Fruit fly (Drosophila melanogaster) whole organism, embryonic: ENCODE results near the gene frtz.

ENCODE experiments used
- CG10366 ChIP-seq: fragments of 200-800 bp; sonication (Bioruptor generic); IDR thresholded peaks from 2 replicates; pipeline ENCODE4 v1.3.6; 2022; ENCODE audit warnings: missing biosample characterization, missing genetic modification characterization
- CG10431 ChIP-seq: fragments of 200-800 bp; sonication (Bioruptor generic); optimal IDR thresholded peaks from 3 replicates; lab custom pipeline; 2018; ENCODE audit warnings: missing biosample characterization, mild to moderate bottlenecking, missing genetic modification characterization
- CG10979 ChIP-seq: fragments of 200-800 bp; sonication (Bioruptor generic); optimal IDR thresholded peaks from 2 replicates; lab custom pipeline; 2018; ENCODE audit warnings: missing biosample characterization, mild to moderate bottlenecking, missing genetic modification characterization, moderate library complexity
- CG15011 ChIP-seq: fragments of 200-800 bp; sonication (Bioruptor generic); optimal IDR thresholded peaks from 3 replicates; lab custom pipeline; 2018; ENCODE audit warnings: missing biosample characterization, mild to moderate bottlenecking, missing genetic modification characterization
- CG15269 ChIP-seq: fragments of 200-800 bp; sonication (Bioruptor generic); optimal IDR thresholded peaks from 2 replicates; lab custom pipeline; 2018; ENCODE audit warnings: missing biosample characterization, mild to moderate bottlenecking, missing genetic modification characterization, moderate library complexity
- CG1602 ChIP-seq: fragments of 200-800 bp; sonication (Bioruptor generic); optimal IDR thresholded peaks from 3 replicates; lab custom pipeline; 2016; ENCODE audit warnings: missing biosample characterization, missing genetic modification characterization
- CG16779 ChIP-seq: fragments of 200-800 bp; sonication (Bioruptor generic); IDR thresholded peaks from 2 replicates; pipeline ENCODE4 v1.3.6; 2022; ENCODE audit warnings: missing biosample characterization, missing genetic modification characterization
- CG16863 ChIP-seq: fragments of 200-800 bp; sonication (Bioruptor generic); optimal IDR thresholded peaks from 3 replicates; lab custom pipeline; 2016; ENCODE audit warnings: missing biosample characterization, missing genetic modification characterization
- CG18619 ChIP-seq: fragments of 200-800 bp; sonication (Bioruptor generic); optimal IDR thresholded peaks from 3 replicates; lab custom pipeline; 2017; ENCODE audit warnings: missing biosample characterization, mild to moderate bottlenecking, missing genetic modification characterization
- CG2116 ChIP-seq: fragments of 200-800 bp; sonication (Bioruptor generic); optimal IDR thresholded peaks from 3 replicates; lab custom pipeline; 2018; ENCODE audit warnings: missing biosample characterization, mild to moderate bottlenecking, missing genetic modification characterization
- CG30403 ChIP-seq: fragments of 200-800 bp; sonication (Bioruptor generic); optimal IDR thresholded peaks from 3 replicates; lab custom pipeline; 2016; ENCODE audit warnings: missing biosample characterization, missing genetic modification characterization
- CG30431 ChIP-seq: fragments of 200-800 bp; sonication (Bioruptor generic); optimal IDR thresholded peaks from 2 replicates; lab custom pipeline; 2017; ENCODE audit warnings: missing biosample characterization, missing genetic modification characterization
- CG42726 ChIP-seq: fragments of 200-800 bp; sonication (Bioruptor generic); IDR thresholded peaks from 2 replicates; pipeline ENCODE4 v1.3.6; 2022; ENCODE audit warnings: missing biosample characterization, missing genetic modification characterization; ENCODE audit not compliant: partially characterized antibody
- CG4360 ChIP-seq: fragments of 200-800 bp; sonication (Bioruptor generic); IDR thresholded peaks from 2 replicates; pipeline ENCODE4 v1.3.6; 2022; ENCODE audit warnings: missing biosample characterization, missing genetic modification characterization
- CG7963 ChIP-seq: fragments of 200-800 bp; sonication (Bioruptor generic); IDR thresholded peaks from 3 replicates; pipeline ENCODE4 v1.3.6; 2022; ENCODE audit warnings: missing biosample characterization, missing genetic modification characterization; ENCODE audit not compliant: partially characterized antibody
- CG8765 ChIP-seq: fragments of 200-800 bp; sonication (Bioruptor generic); IDR thresholded peaks from 2 replicates; pipeline ENCODE4 v1.3.6; 2022; ENCODE audit warnings: missing biosample characterization, missing genetic modification characterization
- CG8944 ChIP-seq: fragments of 200-800 bp; sonication (Bioruptor generic); optimal IDR thresholded peaks from 3 replicates; lab custom pipeline; 2016; ENCODE audit warnings: missing biosample characterization, missing genetic modification characterization
- CG9215 ChIP-seq: fragments of 200-800 bp; sonication (Bioruptor generic); IDR thresholded peaks from 2 replicates; pipeline ENCODE4 v1.3.6; 2022; ENCODE audit warnings: missing biosample characterization, missing genetic modification characterization
- CG9609 ChIP-seq: fragments of 200-800 bp; sonication (Bioruptor generic); optimal IDR thresholded peaks from 3 replicates; lab custom pipeline; 2016; ENCODE audit warnings: missing biosample characterization, missing genetic modification characterization
- D ChIP-seq, 2 experiments: fragments of 200-800 bp in 1 of 2; fragments of >200 bp in 1 of 2; sonication (Bioruptor generic) in 1 of 2; optimal IDR thresholded peaks; 2 replicates in 1 of 2; 3 replicates in 1 of 2; lab custom pipeline; 2017; ENCODE audit warnings: mild to moderate bottlenecking in 1 of 2, missing biosample characterization in 1 of 2, missing genetic modification characterization in 1 of 2, missing genetic modification reagents in 1 of 2
- Dek ChIP-seq: fragments of 200-800 bp; sonication (Bioruptor generic); optimal IDR thresholded peaks from 3 replicates; lab custom pipeline; 2019; ENCODE audit warnings: missing biosample characterization, mild to moderate bottlenecking, missing genetic modification characterization, moderate library complexity
- Dll ChIP-seq: fragments of 200-800 bp; sonication (Bioruptor generic); IDR thresholded peaks from 4 replicates; pipeline ENCODE4 v1.3.6; 2022; ENCODE audit warnings: missing biosample characterization, missing genetic modification characterization; ENCODE audit not compliant: partially characterized antibody
- E2f2 ChIP-seq: fragments of 200-800 bp; sonication (Bioruptor generic); IDR thresholded peaks from 2 replicates; pipeline ENCODE4 v1.3.6; 2022; ENCODE audit warnings: missing biosample characterization, missing genetic modification characterization
- HHEX ChIP-seq: fragments of 200-800 bp; sonication (Bioruptor generic); optimal IDR thresholded peaks from 3 replicates; lab custom pipeline; 2017; ENCODE audit warnings: missing biosample characterization, mild to moderate bottlenecking, missing genetic modification characterization, missing genetic modification reagents
- HLH4C ChIP-seq: fragments of 200-800 bp; sonication (Bioruptor generic); IDR thresholded peaks from 3 replicates; pipeline ENCODE4 v1.3.6; 2022; ENCODE audit warnings: missing biosample characterization, missing genetic modification characterization; ENCODE audit not compliant: partially characterized antibody
- Hmx ChIP-seq: fragments of 200-800 bp; sonication (Bioruptor generic); optimal IDR thresholded peaks from 2 replicates; lab custom pipeline; 2016; ENCODE audit warnings: missing biosample characterization, missing genetic modification characterization
- Hr3 ChIP-seq: fragments of 200-800 bp; sonication (Bioruptor generic); optimal IDR thresholded peaks from 3 replicates; lab custom pipeline; 2016; ENCODE audit warnings: missing biosample characterization, missing genetic modification characterization
- Hr51 ChIP-seq, 2 experiments: fragments of 200-800 bp; sonication (Bioruptor generic); optimal IDR thresholded peaks; 2 replicates in 1 of 2; 3 replicates in 1 of 2; lab custom pipeline; 2016 to 2018; ENCODE audit warnings: missing biosample characterization in 2 of 2, missing genetic modification characterization in 2 of 2, mild to moderate bottlenecking in 1 of 2, moderate library complexity in 1 of 2
- Lhr ChIP-seq: fragments of 200-800 bp; sonication (Bioruptor generic); optimal IDR thresholded peaks from 3 replicates; lab custom pipeline; 2017; ENCODE audit warnings: mild to moderate bottlenecking, missing biosample characterization, missing genetic modification reagents, missing genetic modification characterization
- Med ChIP-seq: fragments of 200-800 bp; sonication (Bioruptor generic); peaks from one replicate; lab custom pipeline; 2016; ENCODE audit warnings: missing biosample characterization, missing genetic modification characterization, mild to moderate bottlenecking, inconsistent platforms, moderate library complexity
- Myb ChIP-seq: fragments of 200-800 bp; sonication (Bioruptor generic); optimal IDR thresholded peaks from 2 replicates; lab custom pipeline; 2016; ENCODE audit warnings: missing biosample characterization, missing genetic modification characterization
- NK7.1 ChIP-seq: fragments of 200-800 bp; sonication (Bioruptor generic); optimal IDR thresholded peaks from 3 replicates; lab custom pipeline; 2016; ENCODE audit warnings: missing biosample characterization, missing genetic modification characterization
- NfI ChIP-seq: fragments of 200-800 bp; sonication (Bioruptor generic); optimal IDR thresholded peaks from 3 replicates; lab custom pipeline; 2018; ENCODE audit warnings: missing biosample characterization, mild to moderate bottlenecking, missing genetic modification characterization, moderate library complexity
- Pdp1 ChIP-seq, 2 experiments: fragments of 200-800 bp; sonication (Bioruptor generic); optimal IDR thresholded peaks; 3 replicates each; lab custom pipeline; 2016; ENCODE audit warnings: missing biosample characterization in 2 of 2, missing genetic modification characterization in 2 of 2, mild to moderate bottlenecking in 1 of 2, moderate library complexity in 1 of 2
- Scr ChIP-seq: fragments of 200-800 bp; sonication (Bioruptor generic); IDR thresholded peaks from 2 replicates; pipeline ENCODE4 v1.3.6; 2022; ENCODE audit warnings: missing biosample characterization, missing genetic modification characterization; ENCODE audit not compliant: partially characterized antibody
- Taf1 ChIP-seq: fragments of 200-800 bp; sonication (Bioruptor generic); IDR thresholded peaks from 2 replicates; pipeline ENCODE4 v1.3.6; 2022; ENCODE audit warnings: missing biosample characterization, missing genetic modification characterization
- Vsx1 ChIP-seq: fragments of 200-800 bp; sonication (Bioruptor generic); optimal IDR thresholded peaks from 2 replicates; lab custom pipeline; 2017; ENCODE audit warnings: missing biosample characterization, mild to moderate bottlenecking, missing genetic modification characterization, missing genetic modification reagents
- br ChIP-seq: fragments of >200 bp; optimal IDR thresholded peaks from 2 replicates; lab custom pipeline; 2017
- crol ChIP-seq: fragments of 200-800 bp; sonication (Bioruptor generic); IDR thresholded peaks from 2 replicates; pipeline ENCODE4 v1.3.6; 2022; ENCODE audit warnings: missing biosample characterization, missing genetic modification characterization
- dpn ChIP-seq, 2 experiments: fragments of 200-800 bp; sonication (Bioruptor generic); optimal IDR thresholded peaks; 3 replicates each; lab custom pipeline; 2016; ENCODE audit warnings: missing biosample characterization in 2 of 2, missing genetic modification characterization in 2 of 2
- fd102C ChIP-seq: fragments of 200-800 bp; sonication (Bioruptor generic); optimal IDR thresholded peaks from 2 replicates; lab custom pipeline; 2018; ENCODE audit warnings: missing biosample characterization, mild to moderate bottlenecking, missing genetic modification characterization, moderate library complexity
- kah ChIP-seq: fragments of 200-800 bp; sonication (Bioruptor generic); optimal IDR thresholded peaks from 2 replicates; lab custom pipeline; 2018; ENCODE audit warnings: missing biosample characterization, mild to moderate bottlenecking, missing genetic modification characterization
- mirr ChIP-seq: fragments of 200-800 bp; sonication (Bioruptor generic); optimal IDR thresholded peaks from 3 replicates; lab custom pipeline; 2018; ENCODE audit warnings: missing biosample characterization, mild to moderate bottlenecking, missing genetic modification characterization
- pzg ChIP-seq: fragments of 200-800 bp; sonication (Bioruptor generic); optimal IDR thresholded peaks from 3 replicates; lab custom pipeline; 2018; ENCODE audit warnings: missing biosample characterization, mild to moderate bottlenecking, missing genetic modification characterization, moderate library complexity
- seq ChIP-seq: fragments of 200-800 bp; sonication (Bioruptor generic); IDR thresholded peaks from 2 replicates; pipeline ENCODE4 v1.3.6; 2022; ENCODE audit warnings: missing biosample characterization, missing genetic modification characterization
- sna ChIP-seq: fragments of 200-800 bp; sonication (Bioruptor generic); IDR thresholded peaks from 2 replicates; pipeline ENCODE4 v1.3.6; 2022; ENCODE audit warnings: missing biosample characterization, missing genetic modification characterization; ENCODE audit not compliant: partially characterized antibody
- stwl ChIP-seq: fragments of 200-800 bp; sonication (Bioruptor generic); optimal IDR thresholded peaks from 3 replicates; lab custom pipeline; 2018; ENCODE audit warnings: missing biosample characterization, mild to moderate bottlenecking, missing genetic modification characterization, moderate library complexity
- ttk ChIP-seq: fragments of 200-800 bp; sonication (Bioruptor generic); IDR thresholded peaks from 2 replicates; pipeline ENCODE4 v2.1.2; 2022; ENCODE audit warnings: missing biosample characterization, missing genetic modification characterization
- z ChIP-seq: fragments of 200-800 bp; sonication (Bioruptor generic); IDR thresholded peaks from 3 replicates; pipeline ENCODE4 v1.3.6; 2022; ENCODE audit warnings: missing biosample characterization, missing genetic modification characterization

The frtz gene

DNA sequence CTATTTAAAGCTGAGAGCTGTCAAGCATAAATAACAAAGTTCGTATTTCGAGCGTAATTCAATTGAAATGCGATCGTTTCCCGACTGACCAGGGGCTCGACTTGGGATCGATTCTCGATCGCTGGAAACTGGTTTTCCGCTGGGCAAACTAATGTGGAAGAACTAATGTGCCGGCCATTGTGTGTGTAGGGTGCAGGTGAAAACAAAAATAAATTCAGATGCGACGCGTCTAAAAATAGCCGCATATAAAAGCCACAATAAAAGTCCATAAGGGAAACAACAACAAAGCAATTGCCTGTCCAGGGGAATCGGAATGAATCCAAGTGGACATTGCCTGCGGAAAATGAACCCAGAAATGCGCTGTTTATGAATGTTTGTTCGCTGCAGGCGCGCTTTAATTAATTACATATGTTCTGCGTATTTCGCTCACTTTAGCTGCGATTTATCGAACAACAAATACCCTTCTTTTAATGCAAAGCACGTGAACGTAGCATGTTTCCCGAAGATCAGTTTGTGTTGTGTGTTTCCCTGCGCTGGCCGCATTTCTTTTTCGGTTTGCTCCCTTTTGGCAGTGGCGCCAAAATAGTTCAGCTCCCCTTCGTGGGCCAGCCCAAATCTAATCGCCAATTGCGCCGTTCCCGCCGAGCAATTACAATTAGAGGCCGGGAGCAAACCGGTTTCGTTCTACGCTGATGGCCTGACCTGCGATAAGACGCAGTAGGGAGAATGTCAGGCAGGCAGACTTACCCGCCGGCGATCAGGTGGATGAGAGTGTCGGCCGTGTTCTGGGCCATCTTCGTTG lies 7.7 kb upstream of the frtz start (continued):
- TF ChIP-seq dpn (GFP tag; optimal IDR thresholded peaks at IDR 0.05; lab: Kevin White, UChicago) (peak; percentile 5 to 17), CG16863 (no peak), Hr3 (GFP tag; lab: Kevin White, UChicago) (no peak), stwl (tag; lab: Kevin White, UChicago) (no peak), NfI (peak; percentile 39), Hmx (GFP tag; lab: Kevin White, UChicago) (no peak), CG10366 (GFP tag; lab: Robert Waterston, UW) (no peak), br (no peak), CG42726 (GFP tag; lab: Robert Waterston, UW) (no peak), Taf1 (GFP tag; lab: Robert Waterston, UW) (no peak), Pdp1 (GFP tag; optimal IDR thresholded peaks at IDR 0.05; lab: Kevin White, UChicago) (no peak), CG16779 (no peak), kah (GFP tag; lab: Kevin White, UChicago) (peak; percentile 23), HLH4C (GFP tag; lab: Robert Waterston, UW) (no peak), E2f2 (GFP tag; lab: Robert Waterston, UW) (no peak), Med (GFP tag; lab: Kevin White, UChicago) (peak; percentile 74), Dek (tag; lab: Kevin White, UChicago) (no peak), NK7.1 (GFP tag; lab: Kevin White, UChicago) (no peak), Myb (GFP tag; lab: Kevin White, UChicago) (no peak), CG4360 (GFP tag; lab: Robert Waterston, UW) (peak; percentile 66), CG15269 (peak; percentile 50), ttk (GFP tag; lab: Robert Waterston, UW) (no peak), crol (GFP tag; lab: Robert Waterston, UW) (no peak), CG15011 (GFP tag; lab: Kevin White, UChicago) (no peak), Hr51 (GFP tag; optimal IDR thresholded peaks at IDR 0.05; lab: Kevin White, UChicago) (peak in 1 of 2 experiments; percentile 33), Scr (no peak), CG8765 (GFP tag; lab: Robert Waterston, UW) (no peak), Dll (no peak), z (GFP tag; lab: Robert Waterston, UW) (0 out of 3 replicates have a peak, but pooled peaks have one; percentile 4), HHEX (GFP tag; lab: Kevin White, UChicago) (no peak), CG30431 (GFP tag; lab: Kevin White, UChicago) (no peak), CG9609 (GFP tag; lab: Kevin White, UChicago) (no peak), Lhr (GFP tag; lab: Kevin White, UChicago) (no peak), CG9215 (no peak), D (optimal IDR thresholded peaks at IDR 0.05; lab: Kevin White, UChicago) (no peak), D (GFP tag; optimal IDR thresholded peaks at IDR 0.05; lab: Kevin White, UChicago) (peak; percentile 10), CG1602 (GFP tag; lab: Kevin White, UChicago) (no peak), CG2116 (no peak), CG30403 (GFP tag; lab: Kevin White, UChicago) (no peak), sna (no peak), mirr (GFP tag; lab: Kevin White, UChicago) (no peak), fd102C (no peak), seq (GFP tag; lab: Robert Waterston, UW) (no peak), CG10431 (GFP tag; lab: Kevin White, UChicago) (no peak), CG8944 (peak; percentile 35), pzg (no peak), Vsx1 (GFP tag; lab: Kevin White, UChicago) (no peak), CG18619 (GFP tag; lab: Kevin White, UChicago) (no peak), CG7963 (GFP tag; lab: Robert Waterston, UW) (no peak), CG10979 (tag; lab: Kevin White, UChicago) (peak; percentile 22)
